Fruit fly (Drosophila melanogaster): Measurements from ENCODE around the gene CG42394.

- TF ChIP-seq Dll (optimal IDR thresholded peaks at IDR 0.05) (peak; percentile 29), CG8478 (optimal IDR thresholded peaks at IDR 0.05) (no peak)
Measured at dm6 chr3R:10881824-10882559, 32.4 kb downstream of the CG42394 start, which contains the start of gene Tpc1.

All from whole organism.